Worm (Caenorhabditis elegans) whole organism, midembryonic: Measurements from ENCODE around the gene ttr-21.

Source experiments
- flt-1 ChIP-seq: fragments of 200-800 bp; sonication (Bioruptor generic); IDR thresholded peaks from 2 replicates; pipeline ENCODE4 v1.3.6; 2022; ENCODE audit warnings: missing genetic modification characterization, missing compliant biosample characterization
- klf-2 ChIP-seq: fragments of 200-800 bp; sonication (Bioruptor generic); conservative IDR thresholded peaks from 2 replicates; pipeline ENCODE4 v1.3.6; 2022; ENCODE audit warnings: missing genetic modification reagents, missing genetic modification characterization, missing compliant biosample characterization
- ztf-29 ChIP-seq: fragments of 200-800 bp; sonication (Bioruptor generic); IDR thresholded peaks from 2 replicates; pipeline ENCODE4 v1.3.6; 2022; ENCODE audit warnings: missing genetic modification reagents, missing genetic modification characterization, missing compliant biosample characterization

DNA sequence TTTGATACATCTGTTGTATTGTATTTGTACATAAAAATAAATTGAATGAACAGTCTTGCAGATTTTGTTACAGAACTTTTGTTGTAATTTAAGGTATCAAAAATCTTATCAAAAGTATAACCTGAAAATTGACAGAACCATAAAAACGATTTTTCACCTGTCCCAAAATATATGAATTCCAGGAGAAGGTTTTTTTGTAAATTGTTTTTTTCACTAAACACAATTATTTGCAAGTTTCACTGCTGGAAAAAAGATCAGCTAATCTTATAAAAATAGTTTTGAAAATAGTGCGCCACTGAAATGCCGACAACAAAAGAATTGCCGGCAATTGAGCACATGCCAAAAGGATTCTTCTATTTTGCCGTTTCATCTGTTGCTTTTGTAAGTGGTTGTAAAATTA, 11.1 kb downstream of the ttr-21 start, which contains the start of gene srx-130:
- no peak for TF ChIP-seq klf-2
- TF ChIP-seq flt-1 (GFP tag; lab: Robert Waterston, UW): no peak
- TF ChIP-seq ztf-29 (GFP tag; lab: Robert Waterston, UW): no peak
